Worm (Caenorhabditis elegans) whole organism, young adult: Measurements from ENCODE around the gene cyp-13A4.

ENCODE experiments used
- D2030.7 ChIP-seq: fragments of 200-800 bp; sonication (Bioruptor generic); IDR thresholded peaks from 2 replicates; pipeline ENCODE4 v1.3.6; 2022; ENCODE audit warnings: missing genetic modification reagents, missing genetic modification characterization, missing compliant biosample characterization
- atf-7 ChIP-seq: sonication (generic microtip); optimal IDR thresholded peaks from 2 replicates; lab custom pipeline; 2017; ENCODE audit warnings: mild to moderate bottlenecking, missing genetic modification characterization, missing compliant biosample characterization
- dpff-1 ChIP-seq: sonication (generic microtip); optimal IDR thresholded peaks from 2 replicates; lab custom pipeline; 2017; ENCODE audit warnings: mild to moderate bottlenecking, missing genetic modification characterization, missing compliant biosample characterization
- madf-8 ChIP-seq: fragments of 200-800 bp; sonication (Bioruptor generic); conservative IDR thresholded peaks from 2 replicates; pipeline ENCODE4 v1.3.6; 2022; ENCODE audit warnings: missing genetic modification reagents, missing genetic modification characterization, missing compliant biosample characterization
- nfya-1 ChIP-seq: sonication (generic microtip); optimal IDR thresholded peaks from 2 replicates; lab custom pipeline; 2017; ENCODE audit warnings: antibody characterized with exemption, missing compliant biosample characterization, missing genetic modification characterization, borderline replicate concordance; ENCODE audit not compliant: insufficient read depth
- nhr-120 ChIP-seq: fragments of 200-800 bp; sonication (Bioruptor generic); IDR thresholded peaks from 2 replicates; pipeline ENCODE4 v1.3.6; 2022; ENCODE audit warnings: missing genetic modification characterization, missing compliant biosample characterization
- nhr-179 ChIP-seq: sonication (generic microtip); optimal IDR thresholded peaks from 2 replicates; lab custom pipeline; 2016; ENCODE audit warnings: mild to moderate bottlenecking, missing genetic modification characterization, missing compliant biosample characterization
- pha-4 ChIP-seq: fragments of 150-350 bp; sonication (generic microtip); optimal IDR thresholded peaks from 2 replicates; lab custom pipeline; 2014; ENCODE audit warnings: missing biosample characterization, missing genetic modification reagents, missing genetic modification characterization
- repo-1 ChIP-seq: sonication (generic microtip); optimal IDR thresholded peaks from 2 replicates; lab custom pipeline; 2017; ENCODE audit warnings: mild to moderate bottlenecking, missing genetic modification characterization, missing compliant biosample characterization
- sea-2 ChIP-seq: fragments of 200-800 bp; sonication (Bioruptor generic); IDR thresholded peaks from 2 replicates; pipeline ENCODE4 v1.3.6; 2022; ENCODE audit warnings: missing genetic modification characterization, missing compliant biosample characterization
- snpc-4 ChIP-seq, 5 experiments: fragments of 150-350 bp in 1 of 5; sonication (generic microtip) in 4 of 5; optimal IDR thresholded peaks; 2 replicates each; lab custom pipeline; 2014 to 2018; ENCODE audit warnings: missing genetic modification characterization in 5 of 5, missing biosample characterization in 3 of 5, antibody characterized with exemption in 2 of 5, mild to moderate bottlenecking in 2 of 5, missing compliant biosample characterization in 2 of 5, missing genotype in 2 of 5, moderate library complexity in 2 of 5, missing genetic modification reagents in 1 of 5
- unc-130 ChIP-seq: sonication (generic microtip); optimal IDR thresholded peaks from 2 replicates; lab custom pipeline; 2016; ENCODE audit warnings: missing genetic modification reagents, missing genetic modification characterization, missing compliant biosample characterization
- unc-62 ChIP-seq: fragments of 150-350 bp; optimal IDR thresholded peaks from 2 replicates; lab custom pipeline; 2014; ENCODE audit warnings: missing biosample characterization, missing genetic modification reagents, missing genetic modification characterization
- ztf-28 ChIP-seq: fragments of 200-800 bp; sonication (Bioruptor generic); IDR thresholded peaks from 2 replicates; pipeline ENCODE4 v1.3.6; 2022; ENCODE audit warnings: missing genetic modification reagents, missing genetic modification characterization, missing compliant biosample characterization

- TF ChIP-seq nhr-120 = no peak
- no peak for TF ChIP-seq ztf-28 (GFP tag; lab: Robert Waterston, UW)
- no peak for TF ChIP-seq D2030.7
- TF ChIP-seq atf-7 = no peak
- TF ChIP-seq sea-2 = no peak
- TF ChIP-seq dpff-1 = no peak
- no peak for TF ChIP-seq nfya-1 (tag; lab: Kevin White, UChicago)
- no peak for TF ChIP-seq repo-1 (tag; lab: Kevin White, UChicago)
- no peak for TF ChIP-seq unc-62 (GFP tag; lab: Kevin White, UChicago)
- no peak for TF ChIP-seq pha-4
- no peak for TF ChIP-seq madf-8 (GFP tag; lab: Robert Waterston, UW)
- TF ChIP-seq unc-130 (GFP tag; lab: Kevin White, UChicago) = no peak
- no peak for TF ChIP-seq nhr-179 (tag; lab: Kevin White, UChicago)
- no peak for TF ChIP-seq snpc-4 (GFP tag; optimal IDR thresholded peaks at IDR 0.05; lab: Kevin White, UChicago)
- TF ChIP-seq snpc-4 (tag; optimal IDR thresholded peaks at IDR 0.05; lab: Kevin White, UChicago) = no peak
Observed at ce11 chrII:9753730-9754129, 43.8 kb downstream of the cyp-13A4 start, which contains the start of gene ZK1321.1.
